Worm (Caenorhabditis elegans) whole organism, L3 larva: ENCODE results near the gene Y2H9A.6.
A peak's percentile ranks its signal among the peaks of the same experiment; 100 is the strongest.

Experiments
- jun-1 ChIP-seq: fragments of 150-350 bp; optimal IDR thresholded peaks from 2 replicates; lab custom pipeline; 2014; ENCODE audit warnings: missing biosample characterization, missing genetic modification reagents, missing genetic modification characterization
- nhr-76 ChIP-seq: fragments of 150-350 bp; sonication (generic microtip); optimal IDR thresholded peaks from 5 replicates; lab custom pipeline; 2014; ENCODE audit warnings: missing biosample characterization, missing genetic modification characterization
- pha-4 ChIP-seq: fragments of 150-350 bp; optimal IDR thresholded peaks from 2 replicates; lab custom pipeline; 2014; ENCODE audit warnings: missing biosample characterization, missing genetic modification reagents, missing genetic modification characterization
- snpc-4 ChIP-seq: fragments of 150-350 bp; optimal IDR thresholded peaks from 2 replicates; lab custom pipeline; 2014; ENCODE audit warnings: missing biosample characterization, missing genetic modification characterization
- unc-62 ChIP-seq: fragments of 150-350 bp; sonication (generic microtip); optimal IDR thresholded peaks from 4 replicates; lab custom pipeline; 2014; ENCODE audit warnings: missing biosample characterization, missing genetic modification reagents, missing genetic modification characterization

DNA sequence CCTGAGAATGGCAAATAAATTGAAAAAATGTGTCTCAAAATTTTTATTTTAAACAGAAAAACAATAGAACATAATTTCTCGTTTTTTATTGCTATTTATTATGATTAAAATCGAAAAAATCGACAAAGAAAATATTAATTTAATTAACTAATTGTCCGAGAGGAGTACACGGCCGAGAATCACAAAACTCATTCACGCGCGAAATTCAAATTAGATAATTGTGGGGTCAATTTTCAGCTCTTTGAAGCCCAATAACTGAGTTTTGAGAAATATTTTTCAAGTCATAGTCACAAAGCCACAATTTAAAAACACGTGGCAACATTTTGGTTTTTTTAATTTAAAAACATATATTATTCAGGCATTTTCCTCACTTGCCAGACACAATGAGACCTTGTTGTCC, 34.5 kb upstream of the Y2H9A.6 start:
- TF ChIP-seq nhr-76 (no peak), unc-62 (GFP tag; lab: Kevin White, UChicago) (no peak), pha-4 (tag; lab: Kevin White, UChicago) (peak; percentile 41), snpc-4 (no peak), jun-1 (tag; lab: Kevin White, UChicago) (no peak)
